Fruit fly (Drosophila melanogaster): ENCODE measurements around the gene Hacd2.

Gene Hacd2

DNA sequence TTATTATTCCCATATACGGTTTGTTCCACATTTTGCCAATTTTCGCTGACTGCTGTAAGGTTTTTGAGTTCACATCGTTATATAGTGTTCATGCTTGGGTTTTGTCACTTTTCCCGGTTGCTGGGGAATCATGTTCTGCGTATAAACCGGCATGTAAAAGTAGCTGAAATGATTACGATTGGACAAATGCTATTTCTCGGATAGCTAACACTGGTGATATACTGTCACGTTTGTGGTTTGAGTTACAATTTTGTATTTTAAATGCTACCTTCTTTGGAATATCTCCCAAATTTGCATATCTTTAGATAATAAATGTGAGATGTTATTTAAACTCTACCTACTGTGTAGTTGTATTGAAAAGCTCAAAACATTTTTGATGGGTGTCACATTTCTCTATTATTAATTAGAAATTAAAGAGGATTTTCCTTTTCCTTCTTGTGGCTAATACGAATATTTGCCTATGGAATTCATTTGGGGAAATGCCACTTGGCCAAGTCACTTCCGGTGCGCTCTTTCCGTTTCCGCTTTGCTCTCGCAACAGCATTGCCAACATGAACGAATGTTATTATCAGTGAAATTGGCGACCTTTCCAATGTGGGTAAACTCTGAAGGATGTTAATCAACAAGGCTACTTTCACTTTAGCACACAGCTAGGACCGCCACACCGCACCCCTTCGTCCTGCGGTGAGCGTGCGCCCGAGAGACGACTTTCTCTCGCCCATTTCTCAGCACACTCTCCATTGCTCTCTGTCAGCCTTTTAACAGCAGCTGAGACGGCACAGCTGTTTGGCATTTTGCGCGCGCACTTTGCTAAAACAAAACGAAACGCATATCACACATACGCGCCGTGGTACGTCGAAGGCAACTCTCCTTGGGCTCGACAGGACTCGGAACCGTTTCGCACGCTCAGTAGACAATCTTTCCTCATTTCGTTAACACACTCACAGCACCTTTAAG lies 30.6 kb downstream of the Hacd2 start, which contains the start of the genes CG16956, CG42784 and CG43850:
CG16956 (minus strand) TSS at position 51 of the 957 bp plus-strand sequence.
CG42784 (plus strand) TSS at position 907 of the 957 bp plus-strand sequence.
CG43850 (plus strand) TSS at position 907 of the 957 bp plus-strand sequence.
- TF ChIP-seq ttk (optimal IDR thresholded peaks at IDR 0.05) (no peak), Myc (optimal IDR thresholded peaks at IDR 0.05) (no peak), h (optimal IDR thresholded peaks at IDR 0.05) (no peak), psq (optimal IDR thresholded peaks at IDR 0.05) (no peak), Sin3A (optimal IDR thresholded peaks at IDR 0.05) (no peak), insv (optimal IDR thresholded peaks at IDR 0.05) (no peak)

DNA sequence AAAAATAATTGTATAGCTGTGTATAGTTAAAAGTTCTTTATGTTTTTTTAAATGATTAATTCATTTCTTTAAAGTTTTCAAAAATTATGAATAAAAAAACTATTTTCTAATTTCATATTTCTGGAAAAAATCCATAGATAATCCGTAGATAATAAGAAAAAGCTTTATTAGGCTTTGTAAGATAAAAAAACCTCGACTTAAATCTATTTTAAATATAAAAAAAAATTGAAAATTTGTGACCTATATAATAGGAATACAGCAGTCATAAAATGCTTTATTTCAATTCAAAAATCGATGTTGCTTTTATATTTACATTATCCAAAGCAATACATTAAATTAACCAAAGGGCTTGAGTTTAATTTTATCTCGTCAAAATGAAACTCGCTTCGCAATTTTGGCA lies 33.2 kb downstream of the Hacd2 start, which contains the start of gene Flad2:
Flad2 (plus strand) TSS at position 301 of the 400 bp plus-strand sequence.
- TF ChIP-seq Myc (optimal IDR thresholded peaks at IDR 0.05) (no peak), Sin3A (optimal IDR thresholded peaks at IDR 0.05) (no peak), insv (optimal IDR thresholded peaks at IDR 0.05) (no peak), h (optimal IDR thresholded peaks at IDR 0.05) (no peak), psq (optimal IDR thresholded peaks at IDR 0.05) (no peak), ttk (optimal IDR thresholded peaks at IDR 0.05) (no peak)

DNA sequence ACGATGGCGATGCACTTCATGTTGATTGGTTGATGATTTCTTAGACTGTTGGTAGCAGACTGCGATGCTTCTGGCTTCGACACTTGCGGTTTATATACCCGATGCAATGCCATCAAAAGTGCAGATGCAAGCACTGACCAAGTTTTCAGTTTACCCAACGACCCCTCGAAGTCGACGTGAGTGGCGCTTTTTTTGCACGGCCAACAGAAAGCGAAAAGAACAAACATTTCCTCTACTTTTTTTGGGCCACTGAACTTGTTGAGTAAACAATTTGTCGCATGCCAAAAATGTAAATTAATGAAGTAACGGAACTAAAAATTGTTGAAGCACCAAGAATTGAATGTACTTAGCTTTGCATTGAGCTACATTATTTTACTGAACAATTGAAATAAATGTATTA lies 33.9 kb downstream of the Hacd2 start, which contains the start of gene Vm34Ca:
Vm34Ca (minus strand) TSS at position 66 of the 400 bp plus-strand sequence.
- TF ChIP-seq insv (optimal IDR thresholded peaks at IDR 0.05) (no peak), ttk (optimal IDR thresholded peaks at IDR 0.05) (no peak), psq (optimal IDR thresholded peaks at IDR 0.05) (no peak), Myc (optimal IDR thresholded peaks at IDR 0.05) (no peak), h (optimal IDR thresholded peaks at IDR 0.05) (no peak), Sin3A (optimal IDR thresholded peaks at IDR 0.05) (no peak)

DNA sequence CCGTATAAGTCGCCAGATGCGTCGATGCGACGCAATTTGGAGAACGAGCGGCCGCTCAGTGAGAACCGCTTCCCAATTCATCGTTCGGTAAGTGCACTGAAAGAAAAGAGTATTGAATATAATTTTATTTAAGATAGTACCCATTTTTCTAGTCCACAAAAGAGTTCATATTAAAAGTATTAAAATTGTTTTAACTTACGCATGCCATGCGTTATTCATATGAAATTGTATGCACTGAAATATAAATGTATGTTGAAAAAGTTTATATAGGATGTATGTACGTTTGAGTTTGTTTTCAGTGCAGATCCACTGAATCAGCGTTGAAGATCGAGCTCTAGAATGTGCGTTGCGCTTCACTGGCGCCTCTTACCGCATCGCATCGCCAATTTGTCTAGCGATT lies 45.9 kb downstream of the Hacd2 start:
- no peak for TF ChIP-seq h (optimal IDR thresholded peaks at IDR 0.05)
- no peak for TF ChIP-seq ttk (optimal IDR thresholded peaks at IDR 0.05)
- no peak for TF ChIP-seq Sin3A (optimal IDR thresholded peaks at IDR 0.05)
- no peak for TF ChIP-seq Myc (optimal IDR thresholded peaks at IDR 0.05)
- TF ChIP-seq insv (optimal IDR thresholded peaks at IDR 0.05), result no peak
- TF ChIP-seq psq (optimal IDR thresholded peaks at IDR 0.05), result no peak

DNA sequence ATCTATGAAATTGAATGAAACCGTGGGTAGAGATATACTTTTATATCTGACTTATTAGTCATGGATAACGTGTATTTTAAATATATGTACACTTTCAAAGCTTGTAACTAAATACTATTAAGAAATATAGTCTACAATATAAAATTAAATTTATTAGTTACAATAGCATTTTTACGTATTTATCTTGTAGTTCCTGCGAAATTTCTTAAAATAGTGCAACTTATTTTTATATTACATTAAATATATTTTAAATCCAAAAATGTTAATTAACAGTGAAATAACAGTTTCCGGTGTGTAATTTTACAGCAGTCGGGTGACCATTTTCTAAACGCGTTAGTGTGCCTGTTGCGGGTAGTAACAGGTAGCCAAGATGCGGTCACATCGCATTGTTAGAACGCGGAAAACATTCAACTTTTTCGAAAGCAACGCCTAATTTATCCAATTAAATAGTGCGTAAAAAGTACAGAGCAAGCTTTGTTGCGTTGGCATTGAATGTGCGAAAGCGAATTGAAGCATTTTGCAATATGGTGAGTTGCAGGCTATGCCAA lies 46.8 kb downstream of the Hacd2 start, which contains the start of the genes CG10859 and CG7110:
CG10859 (minus strand) TSS at position 51 of the 548 bp plus-strand sequence.
CG7110 (plus strand) TSS at position 378 of the 548 bp plus-strand sequence.
- TF ChIP-seq ttk (optimal IDR thresholded peaks at IDR 0.05), result no peak
- no peak for TF ChIP-seq Sin3A (optimal IDR thresholded peaks at IDR 0.05)
- TF ChIP-seq Myc (optimal IDR thresholded peaks at IDR 0.05), result no peak
- no peak for TF ChIP-seq psq (optimal IDR thresholded peaks at IDR 0.05)
- TF ChIP-seq h (optimal IDR thresholded peaks at IDR 0.05), result no peak
- TF ChIP-seq insv (optimal IDR thresholded peaks at IDR 0.05), result no peak

dm6 chr2L:13397393-13397792 lies 48.1 kb downstream of the Hacd2 start:
- TF ChIP-seq ttk (optimal IDR thresholded peaks at IDR 0.05), result peak; percentile 91
- no peak for TF ChIP-seq Sin3A (optimal IDR thresholded peaks at IDR 0.05)

DNA sequence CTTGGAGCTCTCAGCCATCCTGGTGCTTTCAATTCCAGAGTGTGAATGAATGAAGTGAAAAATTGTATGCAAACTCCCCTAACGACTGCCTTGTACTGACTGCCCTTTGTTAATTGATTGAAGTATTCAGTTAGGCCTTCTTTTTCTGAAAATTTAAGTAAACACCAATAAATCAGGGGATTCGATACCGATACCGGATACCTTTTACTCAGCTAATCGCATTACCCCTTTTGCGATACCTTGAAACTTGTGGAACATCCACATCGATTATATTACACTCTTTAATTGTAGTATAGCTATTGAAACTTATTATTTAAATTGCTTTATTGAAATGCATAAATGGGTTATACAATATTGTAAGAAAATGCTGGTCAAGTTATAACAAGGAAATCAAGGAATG lies 49.4 kb downstream of the Hacd2 start, which contains the start of gene CG16957:
CG16957 (minus strand) TSS at position 101 of the 400 bp plus-strand sequence.
- TF ChIP-seq insv (optimal IDR thresholded peaks at IDR 0.05) (no peak), Sin3A (optimal IDR thresholded peaks at IDR 0.05) (no peak), psq (optimal IDR thresholded peaks at IDR 0.05) (no peak), ttk (optimal IDR thresholded peaks at IDR 0.05) (no peak), h (optimal IDR thresholded peaks at IDR 0.05) (no peak), Myc (optimal IDR thresholded peaks at IDR 0.05) (no peak)

dm6 chr2L:13394903-13395302 lies 50.5 kb downstream of the Hacd2 start, which contains the start of gene RpL24:
Gene RpL24, minus strand, starts transcription at chr2L:13395131.
- TF ChIP-seq Myc (optimal IDR thresholded peaks at IDR 0.05) (no peak), psq (optimal IDR thresholded peaks at IDR 0.05) (no peak), Sin3A (optimal IDR thresholded peaks at IDR 0.05) (no peak), insv (optimal IDR thresholded peaks at IDR 0.05) (no peak), h (optimal IDR thresholded peaks at IDR 0.05) (no peak), ttk (optimal IDR thresholded peaks at IDR 0.05) (no peak)
